Worm (Caenorhabditis elegans): ENCODE measurements around the gene swt-6.

ce11 chrV:13946385-13947019 lies 7.7 kb upstream of the swt-6 start, which contains the start of the genes srx-10 and clec-226:
- no peak for TF ChIP-seq aly-2 (tag; optimal IDR thresholded peaks at IDR 0.05)
- TF ChIP-seq fkh-10 (GFP tag; optimal IDR thresholded peaks at IDR 0.05), result no peak
- TF ChIP-seq nhr-28 (tag; optimal IDR thresholded peaks at IDR 0.05), result no peak
- no peak for TF ChIP-seq elt-3 (tag; optimal IDR thresholded peaks at IDR 0.05)
- no peak for TF ChIP-seq unc-62 (GFP tag; optimal IDR thresholded peaks at IDR 0.05)
- TF ChIP-seq daf-12 (tag; optimal IDR thresholded peaks at IDR 0.05), result no peak
- no peak for TF ChIP-seq egl-27 (tag; optimal IDR thresholded peaks at IDR 0.05)
- no peak for TF ChIP-seq nhr-237 (tag; optimal IDR thresholded peaks at IDR 0.05)
- TF ChIP-seq elt-1 (tag; optimal IDR thresholded peaks at IDR 0.05), result no peak
- no peak for TF ChIP-seq ama-1 (optimal IDR thresholded peaks at IDR 0.05)
- no peak for TF ChIP-seq pha-4 (tag; optimal IDR thresholded peaks at IDR 0.05)
- no peak for TF ChIP-seq elt-2 (tag; optimal IDR thresholded peaks at IDR 0.05)
